Fruit fly (Drosophila melanogaster) whole organism, embryonic: ENCODE data around the gene CG34107.

Source experiments
- CG12155 ChIP-seq: fragments of 200-800 bp; sonication (Bioruptor generic); optimal IDR thresholded peaks from 3 replicates; lab custom pipeline; 2016; ENCODE audit warnings: missing biosample characterization, missing genetic modification characterization
- CG12299 ChIP-seq: fragments of 200-800 bp; sonication (Bioruptor generic); optimal IDR thresholded peaks from 2 replicates; lab custom pipeline; 2018; ENCODE audit warnings: missing biosample characterization, mild to moderate bottlenecking, missing genetic modification characterization
- CG8478 ChIP-seq: fragments of >200 bp; optimal IDR thresholded peaks from 2 replicates; lab custom pipeline; 2018
- Mes4 ChIP-seq: fragments of 200-800 bp; sonication (Bioruptor generic); optimal IDR thresholded peaks from 2 replicates; lab custom pipeline; 2016; ENCODE audit warnings: missing biosample characterization, missing genetic modification characterization
- Xbp1 ChIP-seq: fragments of 200-800 bp; sonication (Bioruptor generic); optimal IDR thresholded peaks from 3 replicates; lab custom pipeline; 2016; ENCODE audit warnings: missing biosample characterization, mild to moderate bottlenecking, missing genetic modification characterization
- disco-r ChIP-seq: fragments of 200-800 bp; sonication (Bioruptor generic); optimal IDR thresholded peaks from 2 replicates; lab custom pipeline; 2016; ENCODE audit warnings: missing biosample characterization, missing genetic modification characterization
- sna ChIP-seq: fragments of 200-800 bp; sonication (Bioruptor generic); IDR thresholded peaks from 2 replicates; pipeline ENCODE4 v1.3.6; 2022; ENCODE audit warnings: missing biosample characterization, missing genetic modification characterization; ENCODE audit not compliant: partially characterized antibody
- unc-4 ChIP-seq: fragments of 200-800 bp; sonication (Bioruptor generic); IDR thresholded peaks from 2 replicates; pipeline ENCODE4 v1.3.6; 2022; ENCODE audit warnings: missing biosample characterization, missing genetic modification characterization; ENCODE audit not compliant: partially characterized antibody

- TF ChIP-seq sna (GFP tag; lab: Robert Waterston, UW) (no peak), unc-4 (GFP tag; lab: Robert Waterston, UW) (no peak), CG12299 (peak; percentile 15), disco-r (GFP tag; lab: Kevin White, UChicago) (no peak), CG12155 (GFP tag; lab: Kevin White, UChicago) (no peak), CG8478 (lab: Kevin White, UChicago) (no peak), Xbp1 (no peak), Mes4 (no peak)
Observed at dm6 chr3R:10189520-10189919, 35.2 kb upstream of the CG34107 start, which contains the start of gene CG12814.
